Worm (Caenorhabditis elegans): Measurements from ENCODE around the gene myrf-2.

DNA sequence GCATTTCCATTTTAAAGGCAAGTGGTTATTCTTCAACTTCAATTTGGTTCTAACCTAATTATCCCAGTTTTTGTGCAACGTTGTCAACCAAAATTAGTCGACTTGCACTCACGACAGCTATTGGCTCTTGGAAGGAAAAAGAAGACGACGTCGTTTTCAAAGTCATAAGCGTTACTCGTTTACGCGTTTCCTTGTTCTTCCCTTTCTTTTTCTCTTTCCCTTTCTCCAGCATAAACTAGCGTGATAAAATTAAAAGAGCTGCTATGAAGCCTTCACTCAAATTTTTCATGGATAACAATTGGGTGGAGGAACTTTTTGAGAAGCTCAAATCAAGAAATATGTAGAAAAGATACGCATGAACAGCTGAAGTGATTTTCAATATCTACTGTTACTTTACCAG lies 31.0 kb downstream of the myrf-2 start:
- TF ChIP-seq ama-1 (optimal IDR thresholded peaks at IDR 0.05): no peak
- TF ChIP-seq ama-1 (GFP tag; optimal IDR thresholded peaks at IDR 0.05): no peak
- TF ChIP-seq ZK185.1 (tag; optimal IDR thresholded peaks at IDR 0.05; ENCODE audit: poor library complexity, severe bottlenecking): no peak
- no peak for TF ChIP-seq lsy-27 (tag; optimal IDR thresholded peaks at IDR 0.05; ENCODE audit: borderline replicate concordance, insufficient read depth)
- no peak for TF ChIP-seq lag-1 (GFP tag; IDR thresholded peaks at IDR 0.05)
- no peak for TF ChIP-seq unc-62 (GFP tag; optimal IDR thresholded peaks at IDR 0.05)
- no peak for TF ChIP-seq F49E8.2 (tag; optimal IDR thresholded peaks at IDR 0.05; ENCODE audit: insufficient read depth)
- TF ChIP-seq sea-2 (GFP tag; IDR thresholded peaks at IDR 0.05): no peak
- TF ChIP-seq lin-40 (tag; optimal IDR thresholded peaks at IDR 0.05): no peak
- no peak for TF ChIP-seq B0019.2 (GFP tag; conservative IDR thresholded peaks at IDR 0.05)
- TF ChIP-seq ztf-26 (tag; optimal IDR thresholded peaks at IDR 0.05): no peak

Measured in whole organism, young adult.